Worm (Caenorhabditis elegans) whole organism, L3 larva: Measurements from ENCODE around the gene col-159.

Experiments
- R02D3.7 ChIP-seq: fragments of 150-350 bp; optimal IDR thresholded peaks from 2 replicates; lab custom pipeline; 2014; ENCODE audit warnings: missing biosample characterization, missing genetic modification characterization
- aly-2 ChIP-seq: fragments of 150-350 bp; optimal IDR thresholded peaks from 2 replicates; lab custom pipeline; 2014; ENCODE audit warnings: missing biosample characterization, missing genetic modification characterization
- ceh-82 ChIP-seq: fragments of 150-350 bp; optimal IDR thresholded peaks from 2 replicates; lab custom pipeline; 2014; ENCODE audit warnings: missing biosample characterization, missing genetic modification characterization
- egl-5 ChIP-seq: fragments of 150-350 bp; optimal IDR thresholded peaks from 2 replicates; lab custom pipeline; 2017; ENCODE audit warnings: missing biosample characterization, missing genetic modification reagents, missing genetic modification characterization, inconsistent platforms
- nhr-12 ChIP-seq: fragments of 150-350 bp; optimal IDR thresholded peaks from 2 replicates; lab custom pipeline; 2014; ENCODE audit warnings: missing biosample characterization, missing genetic modification characterization
- nhr-23 ChIP-seq: fragments of 150-350 bp; optimal IDR thresholded peaks from 2 replicates; lab custom pipeline; 2014; ENCODE audit warnings: missing biosample characterization, missing genetic modification reagents, missing genetic modification characterization
- skn-1 ChIP-seq: fragments of 150-350 bp; optimal IDR thresholded peaks from 2 replicates; lab custom pipeline; 2014; ENCODE audit warnings: missing biosample characterization, missing genetic modification characterization
- zag-1 ChIP-seq: fragments of 150-350 bp; optimal IDR thresholded peaks from 2 replicates; lab custom pipeline; 2014; ENCODE audit warnings: missing biosample characterization, missing genetic modification characterization
- ztf-11 ChIP-seq: fragments of 150-350 bp; optimal IDR thresholded peaks from 2 replicates; lab custom pipeline; 2014; ENCODE audit warnings: missing biosample characterization, missing genetic modification characterization

ce11 chrV:13162885-13163284 is 39.1 kb downstream of the col-159 start:
- TF ChIP-seq nhr-12 (tag; lab: Kevin White, UChicago) (no peak), aly-2 (tag; lab: Kevin White, UChicago) (no peak), zag-1 (tag; lab: Kevin White, UChicago) (no peak), nhr-23 (tag; lab: Kevin White, UChicago) (no peak), skn-1 (tag; lab: Kevin White, UChicago) (no peak), ceh-82 (tag; lab: Kevin White, UChicago) (no peak), R02D3.7 (tag; lab: Kevin White, UChicago) (no peak), ztf-11 (tag; lab: Kevin White, UChicago) (no peak), egl-5 (tag; lab: Kevin White, UChicago) (no peak)
